Fruit fly (Drosophila melanogaster) S2 (cell line): ENCODE results near the gene Grip128.

Experiments used
- CG8478 ChIP-seq: fragments of >200 bp; optimal IDR thresholded peaks from 2 replicates; lab custom pipeline; 2018
- CTCF ChIP-seq, 2 experiments: fragments of >200 bp; optimal IDR thresholded peaks; 2 replicates each; lab custom pipeline; 2018

Grip128 gene

DNA sequence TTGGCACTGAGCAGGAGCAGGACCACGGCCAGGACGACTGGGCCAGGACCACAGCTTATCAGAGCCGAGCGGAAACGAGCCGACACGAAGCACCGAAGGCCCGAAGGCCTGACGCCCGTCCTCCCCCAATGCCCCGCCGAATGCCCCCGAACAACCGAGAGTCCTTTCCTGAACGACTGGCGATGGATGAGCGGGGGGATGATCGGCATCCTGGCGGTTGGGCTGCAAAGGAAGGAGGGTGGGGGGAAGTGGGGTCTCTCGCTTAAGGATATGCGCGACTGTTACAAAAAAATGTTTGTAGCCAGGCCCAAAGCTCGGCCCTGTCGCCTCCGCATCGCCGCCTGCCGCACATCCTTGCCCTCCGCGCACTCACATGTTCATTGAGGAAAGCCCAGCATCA lies 30.7 kb downstream of the Grip128 start, which contains the start of gene Cngl:
Gene Cngl, minus strand, starts transcription at position 8 of the 400 bp plus-strand sequence.
- TF ChIP-seq CTCF (optimal IDR thresholded peaks at IDR 0.05; lab: Kevin White, UChicago) (no peak), CG8478 (lab: Kevin White, UChicago) (no peak)
